Fruit fly (Drosophila melanogaster): Measurements from ENCODE around the gene CG5958.

dm6 chr2L:7407638-7408037 is 25.7 kb downstream of the CG5958 start:
- no peak for TF ChIP-seq Hr83 (GFP tag; optimal IDR thresholded peaks at IDR 0.05; ENCODE audit: poor library complexity, severe bottlenecking)
- TF ChIP-seq h (GFP tag; optimal IDR thresholded peaks at IDR 0.05): no peak
- no peak for TF ChIP-seq Myc (optimal IDR thresholded peaks at IDR 0.05)
